Worm (Caenorhabditis elegans) whole organism, L1 larva: ENCODE results near the gene T07F12.2.
A peak's percentile ranks its signal among the peaks of the same experiment; 100 is the strongest.

Experiments
- C34B4.2 ChIP-seq: sonication (generic microtip); optimal IDR thresholded peaks from 2 replicates; lab custom pipeline; 2017; ENCODE audit warnings: mild to moderate bottlenecking, missing genetic modification characterization, missing compliant biosample characterization
- Y116A8C.19 ChIP-seq: sonication (generic microtip); optimal IDR thresholded peaks from 2 replicates; lab custom pipeline; 2016; ENCODE audit warnings: missing compliant biosample characterization, missing genetic modification characterization, borderline replicate concordance
- ceh-8 ChIP-seq: fragments of 200-800 bp; sonication (Bioruptor generic); optimal IDR thresholded peaks from 2 replicates; lab custom pipeline; 2018; ENCODE audit warnings: mild to moderate bottlenecking, missing genetic modification characterization, moderate library complexity, missing compliant biosample characterization
- ceh-90 ChIP-seq: sonication (generic microtip); optimal IDR thresholded peaks from 2 replicates; lab custom pipeline; 2016; ENCODE audit warnings: missing genetic modification characterization, missing compliant biosample characterization
- ces-1 ChIP-seq: fragments of 150-350 bp; optimal IDR thresholded peaks from 2 replicates; lab custom pipeline; 2014; ENCODE audit warnings: missing biosample characterization, missing genetic modification reagents, missing genetic modification characterization
- efl-3 ChIP-seq: fragments of 200-800 bp; sonication (Bioruptor generic); optimal IDR thresholded peaks from 2 replicates; lab custom pipeline; 2018; ENCODE audit warnings: mild to moderate bottlenecking, missing genetic modification characterization, missing compliant biosample characterization
- elt-2 ChIP-seq: sonication (generic microtip); optimal IDR thresholded peaks from 2 replicates; lab custom pipeline; 2016; ENCODE audit warnings: missing genetic modification characterization, mild to moderate bottlenecking, inconsistent platforms, missing compliant biosample characterization, missing genetic modification reagents
- elt-3 ChIP-seq, 6 experiments: fragments of 150-350 bp in 1 of 6; sonication (generic microtip); optimal IDR thresholded peaks; 2 replicates each; lab custom pipeline; 2017 to 2018; ENCODE audit warnings: missing biosample characterization in 6 of 6, missing genetic modification characterization in 6 of 6, inconsistent platforms in 1 of 6
- ets-5 ChIP-seq: fragments of 200-800 bp; sonication (Bioruptor generic); IDR thresholded peaks from 2 replicates; pipeline ENCODE4 v1.3.6; 2022; ENCODE audit warnings: missing genetic modification characterization, missing compliant biosample characterization
- fkh-10 ChIP-seq: sonication (generic microtip); optimal IDR thresholded peaks from 2 replicates; lab custom pipeline; 2017; ENCODE audit warnings: missing biosample characterization, missing genetic modification reagents, missing genetic modification characterization
- fkh-8 ChIP-seq: sonication (generic microtip); optimal IDR thresholded peaks from 2 replicates; lab custom pipeline; 2016; ENCODE audit warnings: mild to moderate bottlenecking, missing genetic modification characterization, missing compliant biosample characterization
- hlh-4 ChIP-seq: sonication (generic microtip); optimal IDR thresholded peaks from 2 replicates; lab custom pipeline; 2016; ENCODE audit warnings: mild to moderate bottlenecking, missing genetic modification characterization, missing compliant biosample characterization
- hpl-2 ChIP-seq: fragments of 150-350 bp; optimal IDR thresholded peaks from 2 replicates; lab custom pipeline; 2014; ENCODE audit warnings: missing biosample characterization, missing genetic modification reagents, missing genetic modification characterization
- irx-1 ChIP-seq: sonication (generic microtip); optimal IDR thresholded peaks from 2 replicates; lab custom pipeline; 2016; ENCODE audit warnings: missing genetic modification characterization, missing compliant biosample characterization
- lin-14 ChIP-seq: fragments of 200-800 bp; sonication (Bioruptor generic); optimal IDR thresholded peaks from 2 replicates; lab custom pipeline; 2018; ENCODE audit warnings: mild to moderate bottlenecking, missing genetic modification characterization, moderate library complexity, missing compliant biosample characterization
- lir-3 ChIP-seq: sonication (generic microtip); optimal IDR thresholded peaks from 2 replicates; lab custom pipeline; 2016; ENCODE audit warnings: mild to moderate bottlenecking, missing genetic modification characterization, moderate library complexity, missing compliant biosample characterization; ENCODE audit not compliant: poor library complexity
- lsy-2 ChIP-seq, 2 experiments: fragments of 150-350 bp; optimal IDR thresholded peaks; 2 replicates each; lab custom pipeline; 2014; ENCODE audit warnings: missing biosample characterization in 2 of 2, missing genetic modification characterization in 2 of 2
- mep-1 ChIP-seq: fragments of 150-350 bp; optimal IDR thresholded peaks from 2 replicates; lab custom pipeline; 2014; ENCODE audit warnings: missing biosample characterization, missing genetic modification characterization
- nhr-12 ChIP-seq: sonication (generic microtip); optimal IDR thresholded peaks from 2 replicates; lab custom pipeline; 2017; ENCODE audit warnings: missing biosample characterization, missing genetic modification characterization
- nhr-19 ChIP-seq: fragments of 200-800 bp; sonication (Bioruptor generic); conservative IDR thresholded peaks from 2 replicates; pipeline ENCODE4 v1.3.6; 2022; ENCODE audit warnings: missing genetic modification characterization, missing compliant biosample characterization
- nhr-20 ChIP-seq: sonication (generic microtip); optimal IDR thresholded peaks from 2 replicates; lab custom pipeline; 2016; ENCODE audit warnings: mild to moderate bottlenecking, missing genetic modification characterization, missing compliant biosample characterization
- nhr-237 ChIP-seq: fragments of 150-350 bp; optimal IDR thresholded peaks from 2 replicates; lab custom pipeline; 2014; ENCODE audit warnings: missing biosample characterization, missing genetic modification characterization
- nhr-28 ChIP-seq: fragments of 150-350 bp; optimal IDR thresholded peaks from 2 replicates; lab custom pipeline; 2014; ENCODE audit warnings: missing biosample characterization, missing genetic modification characterization
- nhr-71 ChIP-seq: sonication (generic microtip); optimal IDR thresholded peaks from 2 replicates; lab custom pipeline; 2016; ENCODE audit warnings: mild to moderate bottlenecking, missing genetic modification characterization, moderate library complexity, missing compliant biosample characterization
- nhr-77 ChIP-seq: fragments of 150-350 bp; optimal IDR thresholded peaks from 2 replicates; lab custom pipeline; 2014; ENCODE audit warnings: missing biosample characterization, missing genetic modification characterization
- nhr-85 ChIP-seq: sonication (generic microtip); peaks from one replicate; lab custom pipeline; 2016; ENCODE audit warnings: missing genetic modification characterization, inconsistent platforms, missing compliant biosample characterization
- skn-1 ChIP-seq: fragments of 150-350 bp; optimal IDR thresholded peaks from 2 replicates; lab custom pipeline; 2014; ENCODE audit warnings: missing biosample characterization, missing genetic modification characterization
- snpc-4 ChIP-seq: fragments of 150-350 bp; optimal IDR thresholded peaks from 2 replicates; lab custom pipeline; 2014; ENCODE audit warnings: missing biosample characterization, missing genetic modification characterization
- snu-23 ChIP-seq: sonication (generic microtip); optimal IDR thresholded peaks from 2 replicates; lab custom pipeline; 2016; ENCODE audit warnings: missing genetic modification characterization, missing compliant biosample characterization
- swsn-7 ChIP-seq: sonication (generic microtip); optimal IDR thresholded peaks from 2 replicates; lab custom pipeline; 2016; ENCODE audit warnings: missing genetic modification characterization, missing compliant biosample characterization
- tbx-2 ChIP-seq: sonication (generic microtip); optimal IDR thresholded peaks from 2 replicates; lab custom pipeline; 2016; ENCODE audit warnings: missing genetic modification characterization, missing compliant biosample characterization
- tlp-1 ChIP-seq: fragments of 150-350 bp; optimal IDR thresholded peaks from 2 replicates; lab custom pipeline; 2014; ENCODE audit warnings: missing biosample characterization, missing genetic modification characterization
- unc-130 ChIP-seq: fragments of 150-350 bp; optimal IDR thresholded peaks from 2 replicates; lab custom pipeline; 2017; ENCODE audit warnings: missing biosample characterization, missing genetic modification characterization, inconsistent platforms
- xbp-1 ChIP-seq: sonication (generic microtip); optimal IDR thresholded peaks from 2 replicates; lab custom pipeline; 2016; ENCODE audit warnings: missing genetic modification characterization, missing compliant biosample characterization
- zag-1 ChIP-seq: fragments of 150-350 bp; optimal IDR thresholded peaks from 2 replicates; lab custom pipeline; 2014; ENCODE audit warnings: missing biosample characterization, missing genetic modification characterization

The T07F12.2 gene

DNA sequence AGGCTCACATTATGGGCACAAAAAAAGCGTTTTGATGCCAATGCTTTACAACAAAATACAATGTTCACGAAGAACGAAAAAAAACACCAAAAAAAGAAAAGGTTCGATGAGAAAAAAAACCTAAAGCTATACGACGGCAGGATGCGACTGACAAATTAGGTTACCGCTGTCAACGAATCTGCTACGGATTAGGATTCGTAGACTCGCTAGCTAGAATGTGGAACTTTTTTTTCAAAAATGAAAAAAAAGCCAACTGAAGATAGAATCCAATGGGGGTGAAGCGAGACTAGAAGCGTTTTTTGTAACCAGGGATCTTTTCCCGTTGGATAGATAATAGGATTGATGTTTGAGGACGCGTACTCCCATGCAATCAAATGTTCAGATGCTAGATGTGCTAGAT, 11.9 kb downstream of the T07F12.2 start:
- TF ChIP-seq skn-1 (tag; lab: Kevin White, UChicago): no peak
- peak; percentile 73 for TF ChIP-seq fkh-10
- peak; percentile 30 for TF ChIP-seq lin-14 (GFP tag; lab: Kevin White, UChicago)
- peak; percentile 7 for TF ChIP-seq ces-1
- TF ChIP-seq ets-5 (GFP tag; lab: Robert Waterston, UW): no peak

DNA sequence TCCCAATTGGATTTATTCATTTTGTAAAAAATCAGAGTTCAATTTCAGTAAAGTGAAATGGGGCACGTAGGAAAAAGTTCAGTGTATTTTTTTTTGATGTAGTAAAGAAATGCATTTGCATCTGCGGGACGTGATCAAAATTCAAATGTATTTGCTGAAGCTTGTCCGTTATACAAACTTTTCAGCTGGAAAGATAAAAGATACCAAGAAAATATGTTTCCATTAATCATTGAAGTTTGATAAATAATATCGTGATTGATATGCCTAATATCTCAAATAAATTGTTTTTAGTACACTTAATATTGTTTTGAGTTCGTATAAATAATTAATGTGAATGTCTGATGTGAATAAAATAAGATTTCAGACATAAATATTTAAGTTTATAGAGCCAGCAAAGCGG, 12.3 kb downstream of the T07F12.2 start:
- no peak for TF ChIP-seq snu-23 (GFP tag; lab: Kevin White, UChicago)
- TF ChIP-seq hlh-4 (tag; lab: Kevin White, UChicago): peak; percentile 74
- TF ChIP-seq fkh-8 (tag; lab: Kevin White, UChicago): peak; percentile 61
- TF ChIP-seq nhr-85 (tag; lab: Kevin White, UChicago): no peak
- no peak for TF ChIP-seq irx-1 (tag; lab: Kevin White, UChicago)
- peak; percentile 25 for TF ChIP-seq nhr-71 (tag; lab: Kevin White, UChicago)
- no peak for TF ChIP-seq nhr-12 (tag; lab: Kevin White, UChicago)
- no peak for TF ChIP-seq tlp-1 (tag; lab: Kevin White, UChicago)
- TF ChIP-seq snpc-4 (tag; lab: Kevin White, UChicago): no peak

DNA sequence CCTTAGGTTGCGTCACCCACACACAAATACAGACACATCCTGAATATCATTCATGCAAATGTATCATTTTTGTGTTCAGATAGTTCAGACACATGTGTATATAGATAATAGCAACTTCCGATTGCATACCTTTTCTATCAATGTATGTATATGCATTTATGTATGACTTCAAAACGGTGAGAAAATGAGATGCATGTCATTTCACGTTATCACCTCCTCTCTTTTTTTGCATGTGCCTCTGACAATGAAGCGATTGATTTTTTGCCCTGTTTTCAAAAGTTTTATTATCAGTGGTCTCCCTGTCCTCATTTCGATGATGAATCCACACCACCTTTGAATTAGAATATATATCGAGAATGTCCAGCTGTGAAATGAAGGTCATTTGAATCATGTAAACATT, 15.8 kb downstream of the T07F12.2 start, which contains the start of gene K05B2.2:
Gene K05B2.2 (plus strand): TSS at position 278 of the 400 bp plus-strand sequence.
- TF ChIP-seq fkh-8 (tag; lab: Kevin White, UChicago) (no peak), hpl-2 (GFP tag; lab: Kevin White, UChicago) (no peak), nhr-20 (tag; lab: Kevin White, UChicago) (no peak), ceh-8 (GFP tag; lab: Kevin White, UChicago) (no peak), xbp-1 (no peak), nhr-19 (GFP tag; lab: Robert Waterston, UW) (no peak), tbx-2 (tag; lab: Kevin White, UChicago) (no peak), elt-2 (peak; percentile 68), zag-1 (tag; lab: Kevin White, UChicago) (no peak), nhr-85 (tag; lab: Kevin White, UChicago) (peak; percentile 70), lin-14 (GFP tag; lab: Kevin White, UChicago) (peak; percentile 12)

DNA sequence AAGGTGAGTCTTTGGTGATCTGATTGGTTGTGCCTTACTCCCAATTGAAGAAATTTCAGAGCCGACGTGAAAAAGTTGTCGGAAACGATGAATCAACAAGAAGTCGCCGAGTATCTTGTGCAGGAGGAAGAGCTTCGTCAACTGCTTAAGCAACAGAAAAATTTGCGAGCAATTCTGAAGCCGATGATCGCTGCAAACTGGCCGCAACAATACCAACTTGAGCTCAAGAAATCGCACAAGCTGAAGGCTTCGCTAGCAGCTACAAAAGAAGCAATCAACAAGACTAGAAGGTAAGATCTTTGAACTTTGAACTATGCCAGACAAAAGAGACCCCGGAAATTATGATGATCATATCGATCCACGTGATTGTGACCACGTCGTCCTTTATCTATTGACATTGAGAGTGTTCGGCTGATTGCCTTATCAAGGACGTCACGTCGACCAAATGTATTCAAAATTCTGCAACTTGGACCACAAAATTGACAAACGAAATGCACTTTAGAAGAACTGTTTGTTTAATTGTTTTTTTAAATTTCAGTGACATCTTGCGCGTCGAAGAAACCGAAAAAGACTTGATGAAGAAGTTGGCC, 21.3 kb downstream of the T07F12.2 start:
- TF ChIP-seq fkh-10 (no peak), elt-2 (peak; percentile 3), swsn-7 (tag; lab: Kevin White, UChicago) (no peak), elt-3 (tag; optimal IDR thresholded peaks at IDR 0.05; lab: Kevin White, UChicago) (peak in 1 of 6 experiments; percentile 51), lir-3 (tag; lab: Kevin White, UChicago) (no peak), nhr-85 (tag; lab: Kevin White, UChicago) (peak; percentile 61), skn-1 (tag; lab: Kevin White, UChicago) (no peak), nhr-77 (no peak), nhr-28 (tag; lab: Kevin White, UChicago) (no peak), Y116A8C.19 (no peak), lsy-2 (tag; optimal IDR thresholded peaks at IDR 0.05; lab: Kevin White, UChicago) (no peak), zag-1 (tag; lab: Kevin White, UChicago) (no peak), unc-130 (tag; lab: Kevin White, UChicago) (no peak), tbx-2 (tag; lab: Kevin White, UChicago) (no peak), efl-3 (GFP tag; lab: Kevin White, UChicago) (no peak), nhr-237 (tag; lab: Kevin White, UChicago) (no peak), C34B4.2 (tag; lab: Kevin White, UChicago) (no peak), snu-23 (GFP tag; lab: Kevin White, UChicago) (no peak), mep-1 (no peak), ceh-90 (tag; lab: Kevin White, UChicago) (no peak)
